Worm (Caenorhabditis elegans) whole organism, dauer: ENCODE data around the gene srsx-8.

Experiments
- unc-62 ChIP-seq: sonication (generic microtip); optimal IDR thresholded peaks from 2 replicates; lab custom pipeline; 2017; ENCODE audit warnings: missing biosample characterization, missing genetic modification reagents, missing genetic modification characterization

Gene srsx-8

DNA sequence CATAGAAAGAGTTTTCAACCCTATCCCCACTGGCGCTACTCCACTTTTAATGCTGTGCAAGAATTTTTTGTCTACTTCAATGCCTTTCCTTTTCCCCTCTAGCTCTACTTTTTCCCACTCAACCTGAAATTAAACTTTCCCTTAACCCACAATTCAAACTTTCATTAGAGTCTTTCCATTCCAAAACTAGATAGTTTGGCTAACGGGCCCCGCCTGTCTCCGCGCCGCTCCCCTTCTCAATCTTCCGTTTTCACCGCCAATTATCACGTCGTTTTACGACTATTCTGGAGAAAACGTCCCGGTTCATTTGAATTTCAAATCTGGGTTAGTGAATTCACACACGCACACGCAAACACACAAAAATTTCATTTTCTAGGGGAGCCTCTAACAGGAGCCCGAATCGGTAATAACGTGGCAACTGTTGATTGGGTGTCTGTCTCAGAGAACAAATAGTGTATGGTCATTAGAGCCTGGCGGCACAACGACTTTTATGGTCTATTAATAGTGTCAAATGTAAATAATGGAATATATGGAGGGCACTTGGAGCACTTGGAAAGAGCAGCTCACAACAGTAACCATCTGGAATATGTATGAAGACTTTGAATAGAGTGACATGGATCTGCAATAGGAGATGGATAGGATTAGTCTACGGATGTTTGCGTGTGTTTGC is 17.0 kb upstream of the srsx-8 start:
- no peak for TF ChIP-seq unc-62 (GFP tag; lab: Kevin White, UChicago)

DNA sequence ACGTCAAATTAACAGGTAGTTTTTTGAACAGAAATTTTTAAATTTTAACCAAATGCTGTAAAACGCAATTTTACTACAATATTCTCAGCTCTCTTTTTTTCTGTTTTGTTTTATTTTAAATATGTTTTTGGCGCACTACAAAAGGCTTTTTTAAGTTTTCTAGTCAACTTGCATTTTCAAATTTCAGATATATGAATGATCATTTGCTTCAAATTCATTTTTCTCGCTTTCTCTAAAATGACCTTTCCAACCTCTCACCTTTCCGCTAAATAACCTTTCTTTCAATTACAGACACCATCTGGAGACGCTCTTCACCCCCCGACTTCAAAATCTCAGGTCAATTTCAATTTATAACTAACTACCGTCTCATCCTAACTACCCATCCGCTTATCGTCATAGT is 13.9 kb upstream of the srsx-8 start, which contains the start of gene cdc-25.2:
Gene cdc-25.2 (plus strand): TSS at position 301 of the 400 bp plus-strand sequence.
- no peak for TF ChIP-seq unc-62 (GFP tag; lab: Kevin White, UChicago)

DNA sequence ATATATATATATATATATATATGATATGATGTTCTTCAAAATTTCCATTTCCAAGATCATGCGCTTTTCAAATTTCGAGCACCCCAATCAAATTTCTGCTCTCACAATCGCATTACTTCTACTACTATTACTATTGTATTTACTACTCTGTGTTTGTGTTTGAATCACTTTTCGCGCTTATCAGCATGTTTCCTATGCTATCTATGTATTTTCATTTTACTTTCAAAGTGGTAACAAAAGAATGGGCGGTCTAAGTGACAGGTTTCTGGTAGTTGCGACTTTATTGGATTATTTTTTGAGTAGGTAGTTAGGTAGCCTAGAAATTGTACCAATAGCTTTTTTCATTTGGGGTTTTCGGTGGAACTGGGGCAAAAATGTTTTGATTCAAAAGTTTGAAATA is 5.2 kb upstream of the srsx-8 start:
- TF ChIP-seq unc-62 (GFP tag; lab: Kevin White, UChicago), result no peak

DNA sequence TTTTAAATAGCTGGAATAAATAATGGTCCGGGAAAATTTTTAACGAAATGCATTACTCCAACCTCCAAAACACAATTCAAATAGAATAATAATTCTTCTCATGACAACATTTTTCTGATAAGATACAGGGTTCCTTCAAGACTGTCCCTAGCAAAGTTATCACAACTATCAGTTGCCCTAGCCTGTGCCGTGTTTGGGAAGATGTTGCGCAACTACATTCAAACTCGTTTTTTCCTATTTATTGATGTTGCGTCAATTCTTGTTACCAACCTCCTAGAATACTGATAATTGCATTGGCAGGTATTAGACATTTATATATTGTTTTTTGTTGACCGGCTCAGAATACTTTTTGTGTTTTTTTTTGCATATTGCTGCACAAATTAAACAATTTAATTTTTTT is 2.2 kb upstream of the srsx-8 start:
- TF ChIP-seq unc-62 (GFP tag; lab: Kevin White, UChicago), result no peak

DNA sequence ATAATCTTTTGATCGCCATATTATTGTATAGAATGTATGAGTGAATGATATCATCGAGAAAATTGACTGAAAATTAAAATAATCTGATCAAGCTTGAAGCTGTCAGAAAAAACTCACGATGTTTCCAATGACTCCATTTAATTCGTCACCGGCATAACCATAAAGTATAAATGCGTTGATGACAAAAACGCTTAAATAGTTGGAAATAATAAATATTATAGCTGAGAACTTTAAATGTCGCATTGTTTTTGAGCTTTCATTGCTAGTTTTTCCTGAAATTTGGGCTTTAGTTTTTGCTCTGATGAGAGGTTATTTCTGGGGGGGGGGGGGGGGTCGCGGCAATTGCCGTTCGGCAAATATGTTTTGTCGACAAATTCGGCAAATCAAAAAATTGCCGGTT is 1.8 kb downstream of the srsx-8 start:
- no peak for TF ChIP-seq unc-62 (GFP tag; lab: Kevin White, UChicago)

DNA sequence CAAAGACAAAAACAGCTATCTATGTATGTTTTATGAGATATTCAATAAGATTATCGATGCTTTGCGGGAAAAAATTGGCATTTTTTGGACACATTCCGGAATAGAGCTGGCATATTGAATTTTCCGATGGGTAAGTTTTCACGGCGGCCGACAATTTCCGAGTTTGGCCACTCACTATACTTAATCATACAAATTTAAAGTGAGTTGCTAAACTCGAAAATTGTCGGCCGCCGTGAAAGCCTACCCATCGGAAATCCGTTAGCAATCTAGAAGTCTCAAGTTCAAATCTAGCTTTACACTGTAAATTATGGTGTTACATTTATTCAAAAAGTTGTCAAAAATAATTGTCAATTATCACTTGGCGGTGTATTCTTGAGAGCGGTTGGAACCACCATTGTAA is 2.2 kb downstream of the srsx-8 start:
- no peak for TF ChIP-seq unc-62 (GFP tag; lab: Kevin White, UChicago)

DNA sequence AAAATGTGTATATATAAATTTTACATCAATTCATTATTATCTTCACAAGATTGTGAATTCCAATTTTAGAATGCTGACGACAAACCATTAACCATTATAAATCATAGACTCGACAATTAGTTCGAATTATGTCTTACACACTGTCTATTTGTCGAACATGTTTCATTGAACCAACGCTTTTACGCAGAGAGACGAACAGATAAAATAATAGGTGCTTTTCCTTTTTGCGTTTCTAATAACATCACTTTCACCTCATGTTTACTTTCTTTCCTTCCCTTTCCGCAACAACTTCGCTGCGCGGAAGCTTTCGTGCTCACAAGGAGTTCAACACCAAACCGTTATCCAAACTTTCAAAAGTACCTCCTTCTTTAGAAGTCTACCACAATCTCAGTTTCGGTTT is 5.1 kb downstream of the srsx-8 start, which contains the start of gene F52F10.2:
Gene F52F10.2 (plus strand): TSS at position 301 of the 400 bp plus-strand sequence.
- no peak for TF ChIP-seq unc-62 (GFP tag; lab: Kevin White, UChicago)

DNA sequence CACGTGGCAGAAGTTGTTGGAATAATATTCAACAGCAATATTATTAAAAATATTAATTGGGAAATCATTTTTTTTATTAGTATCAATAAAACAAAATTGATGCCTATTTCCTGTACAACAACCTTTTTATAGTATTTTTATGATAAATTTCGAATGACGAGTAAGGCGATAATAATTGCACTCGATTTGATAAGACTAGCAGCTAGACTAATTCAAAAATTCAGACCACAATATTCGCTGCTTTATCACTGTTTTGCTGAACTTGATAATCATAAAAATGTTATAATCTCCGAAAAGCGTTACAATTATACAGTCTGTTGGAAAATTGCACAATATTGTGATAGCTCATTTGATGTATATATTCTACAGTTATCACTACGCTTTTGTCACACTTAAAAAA is 7.2 kb downstream of the srsx-8 start, which contains the start of gene oac-32:
Gene oac-32 (minus strand): TSS at position 90 of the 400 bp plus-strand sequence.
- TF ChIP-seq unc-62 (GFP tag; lab: Kevin White, UChicago), result no peak

DNA sequence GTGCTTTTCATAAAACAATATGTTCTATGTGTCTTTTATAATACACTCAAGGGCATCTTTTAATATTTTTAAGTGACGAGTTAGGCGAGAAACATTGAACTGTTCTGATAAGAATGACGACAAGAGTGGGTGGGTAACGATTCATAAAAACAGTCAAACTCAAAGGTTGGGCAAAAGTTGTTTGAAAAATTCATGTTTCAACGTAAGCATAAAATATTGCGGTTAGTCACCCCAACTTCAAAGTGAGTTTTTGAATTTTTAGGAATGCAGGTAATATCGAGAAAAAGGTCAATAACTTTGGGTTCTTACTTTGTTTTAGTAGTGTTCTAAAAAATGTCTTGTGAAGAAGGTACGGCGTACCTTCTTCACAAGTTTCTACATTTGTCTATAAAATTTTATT is 11.1 kb downstream of the srsx-8 start, which contains the start of gene oac-31:
Gene oac-31 (minus strand): TSS at position 101 of the 400 bp plus-strand sequence.
- no peak for TF ChIP-seq unc-62 (GFP tag; lab: Kevin White, UChicago)

DNA sequence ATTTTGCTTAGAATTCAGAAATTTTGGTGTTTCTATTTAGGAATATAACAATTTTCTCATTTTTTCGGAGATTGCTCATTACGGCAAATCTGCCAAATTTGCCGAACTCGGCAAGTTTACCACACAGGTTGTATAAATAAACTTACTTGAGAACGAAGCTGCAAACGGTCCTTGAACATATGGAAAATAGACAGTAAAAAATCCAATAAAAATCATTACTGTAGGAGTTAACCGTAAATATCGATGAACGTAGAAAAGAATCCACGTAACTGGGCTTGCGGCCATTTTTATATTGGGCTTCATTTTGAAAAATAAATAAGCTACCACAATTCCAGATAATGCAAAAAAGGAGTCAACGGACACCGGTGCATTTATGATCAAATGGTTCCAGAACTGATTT is 12.7 kb downstream of the srsx-8 start:
- no peak for TF ChIP-seq unc-62 (GFP tag; lab: Kevin White, UChicago)

DNA sequence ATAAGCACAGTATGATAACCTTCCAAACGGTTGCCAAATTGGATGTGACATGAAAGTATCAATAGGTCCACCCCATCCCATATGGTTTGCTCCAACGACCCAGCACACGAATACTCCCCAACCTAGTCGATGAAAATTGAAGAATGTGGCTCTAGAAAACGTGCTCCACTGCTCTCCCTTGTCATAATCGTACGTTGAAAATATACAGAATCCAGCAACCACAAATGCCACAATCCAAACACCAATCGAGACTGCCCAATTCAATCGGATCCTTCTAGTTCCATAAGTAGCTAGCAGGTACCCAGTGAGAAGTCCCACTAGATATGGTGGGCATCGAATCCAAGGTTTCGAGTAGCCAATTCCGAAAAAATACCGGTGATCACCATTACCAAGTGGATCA is 14.1 kb downstream of the srsx-8 start:
- TF ChIP-seq unc-62 (GFP tag; lab: Kevin White, UChicago), result no peak

DNA sequence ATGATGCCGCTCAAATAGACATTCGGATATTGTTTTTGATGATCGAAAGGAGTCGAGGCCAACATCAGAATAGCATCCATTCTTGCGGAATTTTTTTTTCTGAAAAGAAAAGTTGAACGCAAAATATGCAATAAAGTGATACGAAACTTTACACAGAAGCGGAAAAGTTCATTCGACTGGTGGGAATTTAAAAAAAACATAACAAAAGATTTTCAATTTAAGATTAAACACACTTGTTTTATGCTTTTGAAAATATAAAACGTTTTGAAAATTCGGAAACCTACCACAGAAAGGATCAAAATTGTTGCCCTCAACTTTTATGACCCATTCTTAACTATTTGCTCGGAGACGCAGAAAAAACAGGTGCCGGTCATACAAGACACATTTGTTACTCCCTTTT is 15.9 kb downstream of the srsx-8 start, which contains the start of gene K02H11.9:
Gene K02H11.9 (minus strand): TSS at position 101 of the 400 bp plus-strand sequence.
- TF ChIP-seq unc-62 (GFP tag; lab: Kevin White, UChicago), result no peak

DNA sequence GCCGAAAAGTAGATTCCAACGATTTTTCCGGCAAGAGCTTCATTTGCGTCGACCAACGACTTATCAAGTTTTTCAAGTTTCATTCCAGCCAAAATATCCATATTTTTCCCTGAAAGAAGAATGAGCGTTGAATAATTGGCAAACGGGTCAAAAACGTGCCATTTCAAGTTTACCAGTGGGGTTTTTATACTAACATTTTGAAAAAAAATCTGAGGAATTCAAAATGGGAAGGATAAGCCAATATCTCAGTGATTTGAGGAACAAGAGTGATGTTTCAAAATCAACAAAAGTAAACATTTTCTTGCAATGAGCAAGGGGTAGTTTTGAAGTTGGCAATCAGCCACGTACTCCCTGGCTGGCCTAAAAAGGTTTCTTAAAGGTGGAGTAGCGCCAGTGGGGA is 18.6 kb downstream of the srsx-8 start, which contains the start of gene trx-5:
Gene trx-5 (minus strand): TSS at position 101 of the 400 bp plus-strand sequence.
- TF ChIP-seq unc-62 (GFP tag; lab: Kevin White, UChicago), result no peak

DNA sequence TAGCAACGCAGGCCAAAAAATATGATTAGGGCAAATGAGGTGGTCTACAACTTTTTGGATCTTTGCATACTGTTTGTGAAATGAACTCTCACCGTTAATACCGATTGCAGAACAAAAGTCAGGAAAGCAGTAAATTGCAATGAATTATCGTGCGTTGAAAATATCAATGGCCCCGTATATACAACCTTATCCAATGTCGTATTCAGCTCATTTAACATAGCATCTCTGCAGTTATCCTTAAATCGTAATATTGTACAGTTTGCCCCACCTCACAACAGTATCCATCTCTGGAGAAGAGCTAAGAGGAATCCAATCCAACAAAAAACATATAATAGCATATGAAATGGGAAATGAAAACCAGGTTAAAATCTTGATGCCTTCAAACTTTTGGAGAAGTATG is 20.4 kb downstream of the srsx-8 start:
- no peak for TF ChIP-seq unc-62 (GFP tag; lab: Kevin White, UChicago)

DNA sequence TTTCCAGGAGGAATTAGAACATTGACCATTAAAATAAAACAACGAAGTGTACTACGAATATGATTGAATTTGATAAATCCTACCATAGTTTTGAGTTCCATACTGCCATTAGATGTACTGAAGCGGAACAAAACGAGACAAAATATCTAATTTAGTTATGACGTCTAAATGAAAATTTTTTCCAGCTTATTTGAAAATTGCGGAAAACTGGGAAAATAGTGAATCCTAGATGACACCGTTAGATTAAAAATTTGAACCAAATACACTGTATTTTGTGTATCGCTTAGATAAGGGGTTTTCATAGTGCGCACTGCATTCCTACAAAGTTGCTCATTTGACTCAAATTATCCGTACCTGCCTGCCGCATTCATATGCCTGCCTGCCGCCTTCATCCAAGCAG is 21.7 kb downstream of the srsx-8 start, which contains the start of gene K02H11.4:
Gene K02H11.4 (minus strand): TSS at position 101 of the 400 bp plus-strand sequence.
- TF ChIP-seq unc-62 (GFP tag; lab: Kevin White, UChicago), result no peak

DNA sequence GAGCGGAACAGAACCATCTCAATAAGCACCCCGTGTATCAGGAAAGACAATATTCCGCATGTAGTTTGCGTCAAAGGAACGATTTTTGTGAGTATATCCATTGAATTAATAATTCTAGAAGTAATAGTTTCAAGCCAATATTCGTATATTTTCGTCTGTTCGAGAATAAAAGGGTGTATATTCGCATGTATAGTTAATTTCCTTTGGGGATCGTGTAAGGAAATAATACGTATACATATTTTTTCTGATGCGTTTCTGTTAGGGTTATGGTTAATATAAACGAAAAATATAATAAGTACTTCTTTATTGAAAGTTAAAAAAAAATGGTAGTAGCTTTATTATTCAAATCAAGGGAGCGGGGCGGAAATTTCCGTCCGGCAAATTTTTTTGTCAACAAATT is 24.9 kb downstream of the srsx-8 start, which contains the start of gene str-236:
Gene str-236 (minus strand): TSS at position 101 of the 400 bp plus-strand sequence.
- TF ChIP-seq unc-62 (GFP tag; lab: Kevin White, UChicago), result no peak

DNA sequence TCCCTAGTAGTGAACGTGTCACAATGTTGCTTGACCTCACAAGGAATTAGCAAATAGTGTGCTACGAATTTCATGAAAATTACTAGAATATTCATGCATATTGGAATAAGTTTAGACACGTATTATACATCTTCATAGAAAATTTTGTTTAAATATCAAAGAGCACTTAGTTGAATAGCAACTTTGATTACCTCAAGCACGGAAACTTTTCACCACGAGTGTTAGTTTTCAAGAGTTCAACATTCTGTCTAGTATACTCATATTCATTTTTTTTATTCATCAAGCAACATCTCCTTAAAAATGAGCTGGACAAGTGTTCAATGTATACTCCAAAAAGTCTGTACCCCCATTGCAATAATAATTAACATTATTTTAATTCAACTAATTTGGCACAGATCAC is 30.4 kb downstream of the srsx-8 start, which contains the start of gene str-243:
Gene str-243 (plus strand): TSS at position 301 of the 400 bp plus-strand sequence.
- TF ChIP-seq unc-62 (GFP tag; lab: Kevin White, UChicago), result no peak
